Worm (Caenorhabditis elegans): ENCODE results near the gene srlf-3.

srlf-3 gene

ce11 chrIV:8475030-8475679 is 12.1 kb upstream of the srlf-3 start:
- TF ChIP-seq ceh-13 (GFP tag; optimal IDR thresholded peaks at IDR 0.05) (no peak), hmg-4 (GFP tag; optimal IDR thresholded peaks at IDR 0.05) (no peak), B0310.2 (tag; optimal IDR thresholded peaks at IDR 0.05) (no peak), flt-1 (GFP tag; IDR thresholded peaks at IDR 0.05) (no peak), hmbx-1 (tag; optimal IDR thresholded peaks at IDR 0.05) (no peak), hnd-1 (tag; optimal IDR thresholded peaks at IDR 0.05) (no peak), sea-1 (GFP tag; conservative IDR thresholded peaks at IDR 0.05) (no peak)

DNA sequence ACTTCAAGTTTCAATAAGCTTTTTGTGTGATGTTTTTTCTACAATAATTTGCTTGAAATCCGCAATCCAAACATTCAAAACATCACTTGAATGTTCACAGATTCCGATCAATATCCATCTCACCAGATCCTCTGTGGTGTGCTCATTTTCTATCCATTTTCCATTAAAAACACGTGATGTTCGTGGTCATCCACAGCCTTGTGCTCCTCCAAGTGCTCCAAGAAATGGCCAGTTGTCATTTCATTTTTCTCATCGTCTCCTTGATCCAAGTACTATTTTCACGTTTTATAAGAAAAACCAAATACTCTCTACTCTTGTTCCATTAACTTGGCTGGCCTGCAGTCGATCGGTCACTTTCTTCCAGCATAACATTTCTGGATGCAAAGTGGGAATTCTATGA is 11.1 kb upstream of the srlf-3 start:
- TF ChIP-seq ama-1 (optimal IDR thresholded peaks at IDR 0.05) (no peak), F13C5.2 (tag; optimal IDR thresholded peaks at IDR 0.05) (no peak), tra-4 (tag; optimal IDR thresholded peaks at IDR 0.05) (no peak), scrt-1 (GFP tag; IDR thresholded peaks at IDR 0.05) (no peak), tbx-37 (GFP tag; conservative IDR thresholded peaks at IDR 0.05) (no peak), hmg-4 (GFP tag; optimal IDR thresholded peaks at IDR 0.05) (no peak), ceh-13 (GFP tag; optimal IDR thresholded peaks at IDR 0.05) (no peak), aly-1 (tag; optimal IDR thresholded peaks at IDR 0.05) (no peak), ceh-36 (tag; optimal IDR thresholded peaks at IDR 0.05) (no peak), ets-7 (tag; optimal IDR thresholded peaks at IDR 0.05) (no peak), pes-1 (GFP tag; IDR thresholded peaks at IDR 0.05) (no peak), tbx-11 (GFP tag; IDR thresholded peaks at IDR 0.05) (no peak), sea-1 (GFP tag; conservative IDR thresholded peaks at IDR 0.05) (no peak), B0310.2 (tag; optimal IDR thresholded peaks at IDR 0.05) (no peak), hmbx-1 (tag; optimal IDR thresholded peaks at IDR 0.05) (no peak), flt-1 (GFP tag; IDR thresholded peaks at IDR 0.05) (no peak), hnd-1 (tag; optimal IDR thresholded peaks at IDR 0.05) (no peak)

- TF ChIP-seq scrt-1 (GFP tag; IDR thresholded peaks at IDR 0.05) = no peak
- TF ChIP-seq B0310.2 (tag; optimal IDR thresholded peaks at IDR 0.05) = no peak
- no peak for TF ChIP-seq tbx-11 (GFP tag; IDR thresholded peaks at IDR 0.05)
- TF ChIP-seq ceh-13 (GFP tag; optimal IDR thresholded peaks at IDR 0.05) = no peak
- no peak for TF ChIP-seq tra-4 (tag; optimal IDR thresholded peaks at IDR 0.05)
- TF ChIP-seq hmg-4 (GFP tag; optimal IDR thresholded peaks at IDR 0.05) = no peak
- no peak for TF ChIP-seq pes-1 (GFP tag; IDR thresholded peaks at IDR 0.05)
- no peak for TF ChIP-seq ceh-36 (tag; optimal IDR thresholded peaks at IDR 0.05)
These were observed 10.4 kb upstream of the srlf-3 start, which contains the start of gene spp-10 for ce11 chrIV:8476880-8477279. Gene spp-10, plus strand, starts transcription at chrIV:8477180.

ce11 chrIV:8478516-8478915 is 8.8 kb upstream of the srlf-3 start:
- no peak for TF ChIP-seq pes-1 (GFP tag; IDR thresholded peaks at IDR 0.05)
- TF ChIP-seq B0310.2 (tag; optimal IDR thresholded peaks at IDR 0.05) = no peak
- no peak for TF ChIP-seq aly-1 (tag; optimal IDR thresholded peaks at IDR 0.05)
- TF ChIP-seq hmg-4 (GFP tag; optimal IDR thresholded peaks at IDR 0.05) = no peak

- TF ChIP-seq tra-4 (tag; optimal IDR thresholded peaks at IDR 0.05) (no peak), tbx-11 (GFP tag; IDR thresholded peaks at IDR 0.05) (no peak), sea-1 (GFP tag; conservative IDR thresholded peaks at IDR 0.05) (no peak), ceh-36 (tag; optimal IDR thresholded peaks at IDR 0.05) (no peak), tbx-37 (GFP tag; conservative IDR thresholded peaks at IDR 0.05) (no peak), F13C5.2 (tag; optimal IDR thresholded peaks at IDR 0.05) (no peak), scrt-1 (GFP tag; IDR thresholded peaks at IDR 0.05) (no peak), ama-1 (optimal IDR thresholded peaks at IDR 0.05) (no peak), pes-1 (GFP tag; IDR thresholded peaks at IDR 0.05) (no peak), hmg-4 (GFP tag; optimal IDR thresholded peaks at IDR 0.05) (no peak), hnd-1 (tag; optimal IDR thresholded peaks at IDR 0.05) (no peak), hmbx-1 (tag; optimal IDR thresholded peaks at IDR 0.05) (no peak), B0310.2 (tag; optimal IDR thresholded peaks at IDR 0.05) (no peak), ceh-13 (GFP tag; optimal IDR thresholded peaks at IDR 0.05) (no peak), ets-7 (tag; optimal IDR thresholded peaks at IDR 0.05) (no peak), aly-1 (tag; optimal IDR thresholded peaks at IDR 0.05) (no peak)
These were observed 7.9 kb upstream of the srlf-3 start, which contains the start of gene hlh-12 for ce11 chrIV:8479346-8479745. Gene hlh-12, minus strand, starts transcription at chrIV:8479446.

DNA sequence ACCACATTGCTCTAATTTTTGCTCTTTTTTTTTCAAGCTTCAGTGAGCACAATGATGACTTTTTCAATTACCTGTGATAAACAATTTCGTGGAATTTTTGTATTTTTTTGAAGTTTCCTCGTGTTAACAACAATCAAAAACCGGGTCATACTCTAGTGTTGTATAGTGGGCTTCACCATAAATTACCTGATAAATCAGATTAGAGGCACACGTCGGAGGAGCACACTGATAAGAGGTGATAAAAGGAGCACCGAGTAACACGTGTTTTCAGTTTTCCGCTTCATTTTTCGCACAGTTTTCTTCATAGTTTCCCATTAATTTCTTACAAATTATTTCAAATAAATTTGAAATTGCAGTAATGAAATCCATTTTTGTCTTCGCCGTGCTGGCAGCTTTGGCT is 6.0 kb upstream of the srlf-3 start, which contains the start of gene spp-8:
TSS of gene spp-8 (plus strand) at position 357 of the 400 bp plus-strand sequence.
- TF ChIP-seq tbx-37 (GFP tag; conservative IDR thresholded peaks at IDR 0.05) (no peak), scrt-1 (GFP tag; IDR thresholded peaks at IDR 0.05) (no peak), tbx-11 (GFP tag; IDR thresholded peaks at IDR 0.05) (no peak), hmbx-1 (tag; optimal IDR thresholded peaks at IDR 0.05) (no peak), ama-1 (optimal IDR thresholded peaks at IDR 0.05) (no peak), aly-1 (tag; optimal IDR thresholded peaks at IDR 0.05) (no peak), F13C5.2 (tag; optimal IDR thresholded peaks at IDR 0.05) (no peak), ceh-36 (tag; optimal IDR thresholded peaks at IDR 0.05) (no peak), hnd-1 (tag; optimal IDR thresholded peaks at IDR 0.05) (no peak), ceh-13 (GFP tag; optimal IDR thresholded peaks at IDR 0.05) (no peak), ets-7 (tag; optimal IDR thresholded peaks at IDR 0.05) (no peak), sea-1 (GFP tag; conservative IDR thresholded peaks at IDR 0.05) (no peak), hmg-4 (GFP tag; optimal IDR thresholded peaks at IDR 0.05) (no peak), B0310.2 (tag; optimal IDR thresholded peaks at IDR 0.05) (no peak), pes-1 (GFP tag; IDR thresholded peaks at IDR 0.05) (no peak), flt-1 (GFP tag; IDR thresholded peaks at IDR 0.05) (no peak), tra-4 (tag; optimal IDR thresholded peaks at IDR 0.05) (no peak)

DNA sequence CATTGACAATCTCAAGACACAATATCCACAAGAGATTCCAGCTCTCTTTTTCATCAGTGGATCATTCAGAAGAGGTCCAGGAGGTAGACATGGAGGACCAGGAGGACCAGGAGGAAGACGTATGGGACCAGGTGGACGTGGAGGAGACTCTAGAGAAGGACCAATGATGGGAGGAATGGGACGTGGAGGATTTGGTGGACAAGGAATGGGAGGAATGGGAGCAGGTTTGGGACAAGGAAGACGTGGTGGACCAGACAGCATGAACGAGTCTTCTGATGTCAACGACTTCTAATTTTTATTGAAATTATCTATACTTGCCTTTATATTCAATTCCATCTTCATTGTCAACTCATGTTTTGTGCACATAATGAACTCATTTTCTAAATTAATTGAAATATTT is 760 bp downstream of the srlf-3 start:
- TF ChIP-seq pes-1 (GFP tag; IDR thresholded peaks at IDR 0.05) = no peak

ce11 chrIV:8489915-8490314 is 2.6 kb downstream of the srlf-3 start, which contains the start of gene srlf-2:
Gene srlf-2, plus strand, starts transcription at chrIV:8490215.
- TF ChIP-seq B0310.2 (tag; optimal IDR thresholded peaks at IDR 0.05) = no peak
- no peak for TF ChIP-seq aly-1 (tag; optimal IDR thresholded peaks at IDR 0.05)
- TF ChIP-seq sea-1 (GFP tag; conservative IDR thresholded peaks at IDR 0.05) = no peak
- no peak for TF ChIP-seq tbx-11 (GFP tag; IDR thresholded peaks at IDR 0.05)

All from whole organism, early embryonic.